Worm (Caenorhabditis elegans) whole organism, mixed stage, embryonic: ENCODE results near the gene T05C12.9.

Experiments
- ces-1 ChIP-seq: fragments of 150-350 bp; optimal IDR thresholded peaks from 2 replicates; lab custom pipeline; 2014; ENCODE audit warnings: missing biosample characterization, missing genetic modification reagents, missing genetic modification characterization
- lin-13 ChIP-seq: fragments of 150-350 bp; optimal IDR thresholded peaks from 2 replicates; lab custom pipeline; 2014; ENCODE audit warnings: missing biosample characterization, missing genetic modification characterization
- ztf-11 ChIP-seq: fragments of 150-350 bp; optimal IDR thresholded peaks from 2 replicates; lab custom pipeline; 2014; ENCODE audit warnings: missing biosample characterization, missing genetic modification characterization

- no peak for TF ChIP-seq lin-13 (tag; lab: Kevin White, UChicago)
- TF ChIP-seq ztf-11 (tag; lab: Kevin White, UChicago), result no peak
- TF ChIP-seq ces-1, result no peak
These were observed 32.9 kb upstream of the T05C12.9 start for ce11 chrII:8225914-8226313.
